Worm (Caenorhabditis elegans) whole organism, mixed stage, embryonic: ENCODE data around the gene dhrr-1.

Experiments
- drap-1 ChIP-seq: fragments of 200-800 bp; sonication (Bioruptor generic); optimal IDR thresholded peaks from 3 replicates; lab custom pipeline; 2018; ENCODE audit warnings: mild to moderate bottlenecking, missing genetic modification characterization, missing compliant biosample characterization
- lsy-2 ChIP-seq: fragments of 150-350 bp; optimal IDR thresholded peaks from 2 replicates; lab custom pipeline; 2014; ENCODE audit warnings: missing biosample characterization, missing genetic modification characterization
- nhr-12 ChIP-seq: fragments of 150-350 bp; optimal IDR thresholded peaks from 2 replicates; lab custom pipeline; 2014; ENCODE audit warnings: missing biosample characterization, missing genetic modification characterization
- unc-62 ChIP-seq: fragments of 150-350 bp; optimal IDR thresholded peaks from 2 replicates; lab custom pipeline; 2014; ENCODE audit warnings: missing biosample characterization, missing genetic modification reagents, missing genetic modification characterization
- ztf-11 ChIP-seq: fragments of 150-350 bp; optimal IDR thresholded peaks from 2 replicates; lab custom pipeline; 2014; ENCODE audit warnings: missing biosample characterization, missing genetic modification characterization

- TF ChIP-seq unc-62 (GFP tag; lab: Kevin White, UChicago) (no peak), ztf-11 (no peak), nhr-12 (tag; lab: Kevin White, UChicago) (no peak), lsy-2 (tag; lab: Kevin White, UChicago) (no peak), drap-1 (no peak)
Observed at ce11 chrIII:8960664-8961063, 16.2 kb downstream of the dhrr-1 start, which contains the start of gene ZK643.6.
